Worm (Caenorhabditis elegans) whole organism, L2 larva: Measurements from ENCODE around the gene ipla-1.

Experiments
- R02D3.7 ChIP-seq: fragments of 150-350 bp; optimal IDR thresholded peaks from 2 replicates; lab custom pipeline; 2014; ENCODE audit warnings: missing biosample characterization, missing genetic modification characterization
- aly-2 ChIP-seq: fragments of 150-350 bp; optimal IDR thresholded peaks from 2 replicates; lab custom pipeline; 2014; ENCODE audit warnings: missing biosample characterization, missing genetic modification characterization
- ceh-82 ChIP-seq: fragments of 150-350 bp; optimal IDR thresholded peaks from 2 replicates; lab custom pipeline; 2014; ENCODE audit warnings: missing biosample characterization, missing genetic modification characterization
- elt-1 ChIP-seq: fragments of 150-350 bp; optimal IDR thresholded peaks from 2 replicates; lab custom pipeline; 2014; ENCODE audit warnings: missing biosample characterization, missing genetic modification characterization
- lin-13 ChIP-seq: fragments of 150-350 bp; optimal IDR thresholded peaks from 2 replicates; lab custom pipeline; 2014; ENCODE audit warnings: missing biosample characterization, missing genetic modification reagents, missing genetic modification characterization
- mbf-1 ChIP-seq: sonication (generic microtip); optimal IDR thresholded peaks from 2 replicates; lab custom pipeline; 2017; ENCODE audit warnings: missing biosample characterization, missing genetic modification characterization
- nhr-11 ChIP-seq: fragments of 150-350 bp; optimal IDR thresholded peaks from 2 replicates; lab custom pipeline; 2014; ENCODE audit warnings: missing biosample characterization, missing genetic modification characterization
- unc-62 ChIP-seq: fragments of 150-350 bp; optimal IDR thresholded peaks from 2 replicates; lab custom pipeline; 2014; ENCODE audit warnings: missing biosample characterization, missing genetic modification reagents, missing genetic modification characterization

- TF ChIP-seq nhr-11 (no peak), ceh-82 (no peak), R02D3.7 (tag; lab: Kevin White, UChicago) (no peak), mbf-1 (tag; lab: Kevin White, UChicago) (no peak), lin-13 (GFP tag; lab: Kevin White, UChicago) (no peak), aly-2 (no peak), unc-62 (GFP tag; lab: Kevin White, UChicago) (no peak), elt-1 (tag; lab: Kevin White, UChicago) (no peak)
These were observed 34.9 kb downstream of the ipla-1 start for ce11 chrII:4566237-4566636.
